Worm (Caenorhabditis elegans) whole organism, L4 larva: ENCODE results near the gene nhr-53.

Source experiments
- ZK337.2 ChIP-seq: fragments of 200-800 bp; sonication (Bioruptor generic); IDR thresholded peaks from 2 replicates; pipeline ENCODE4 v1.3.6; 2022; ENCODE audit warnings: missing genetic modification reagents, missing genetic modification characterization, missing compliant biosample characterization
- dpl-1 ChIP-seq: fragments of 150-350 bp; optimal IDR thresholded peaks from 2 replicates; lab custom pipeline; 2014; ENCODE audit warnings: missing biosample characterization, missing genetic modification reagents, missing genetic modification characterization
- hmg-1.1 ChIP-seq: fragments of 200-800 bp; sonication (Bioruptor generic); IDR thresholded peaks from 2 replicates; pipeline ENCODE4 v1.3.6; 2022; ENCODE audit warnings: missing genetic modification reagents, missing genetic modification characterization, missing compliant biosample characterization
- lir-3 ChIP-seq: sonication (generic microtip); optimal IDR thresholded peaks from 2 replicates; lab custom pipeline; 2016; ENCODE audit warnings: mild to moderate bottlenecking, missing genetic modification characterization, missing compliant biosample characterization

DNA sequence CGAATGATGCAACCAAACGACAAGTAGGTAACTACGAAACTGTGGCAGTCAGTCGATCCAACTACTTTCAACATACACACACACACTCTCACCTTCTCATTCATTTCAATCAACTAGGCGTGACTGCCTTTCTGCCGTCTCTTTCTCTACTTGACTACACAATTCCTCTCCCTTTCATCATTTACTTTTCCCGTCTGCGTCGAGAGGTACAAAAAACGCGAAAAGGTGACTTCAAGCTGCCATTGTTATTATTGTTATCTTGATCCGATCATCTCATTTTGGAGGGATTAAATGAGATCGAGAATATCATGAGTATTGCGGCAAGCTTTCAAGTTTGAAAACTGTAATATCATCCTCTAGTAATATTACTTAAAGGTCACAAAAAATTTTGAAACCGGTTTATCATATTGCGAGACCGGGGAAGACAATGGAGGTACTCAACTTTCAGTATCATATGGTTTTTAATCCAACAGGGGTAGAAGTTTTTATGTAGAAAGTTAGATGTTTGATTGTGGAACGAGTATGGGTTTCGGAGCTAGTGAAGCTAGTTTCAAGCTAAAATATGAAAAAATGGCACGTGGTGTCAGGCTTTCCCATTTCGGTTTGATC is 38.0 kb downstream of the nhr-53 start:
- TF ChIP-seq lir-3 = no peak
- TF ChIP-seq dpl-1 (GFP tag; lab: Kevin White, UChicago) = no peak
- no peak; the same call in 1 of the 2 replicates for TF ChIP-seq hmg-1.1 (GFP tag; lab: Robert Waterston, UW)
- TF ChIP-seq ZK337.2 (GFP tag; lab: Robert Waterston, UW) = no peak
